Worm (Caenorhabditis elegans): ENCODE data around the gene hch-1.

The hch-1 gene

DNA sequence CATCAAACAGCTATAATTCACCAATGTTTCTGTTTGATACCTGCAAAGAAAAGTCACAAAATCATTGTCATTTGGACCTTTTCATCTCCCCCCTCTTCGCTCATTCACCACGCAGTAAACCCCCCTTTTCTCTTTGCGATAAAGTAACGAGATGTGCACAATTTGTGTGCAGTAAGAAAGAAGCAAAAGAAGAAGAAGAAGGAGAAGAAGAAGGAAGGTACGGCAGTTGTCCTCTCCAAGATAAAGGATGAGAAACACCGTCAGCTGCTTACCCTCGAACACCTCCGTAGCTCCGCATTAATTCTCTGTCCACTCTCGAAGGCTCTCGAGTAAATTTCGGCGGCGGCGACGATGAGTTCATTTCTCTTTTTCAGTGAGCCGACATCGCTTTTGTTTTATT, 46.3 kb downstream of the hch-1 start:
- no peak for TF ChIP-seq ztf-29 (GFP tag; IDR thresholded peaks at IDR 0.05)
- no peak for TF ChIP-seq ztf-23 (GFP tag; IDR thresholded peaks at IDR 0.05)
- no peak for TF ChIP-seq flt-1 (GFP tag; IDR thresholded peaks at IDR 0.05)
- TF ChIP-seq med-1 (GFP tag; optimal IDR thresholded peaks at IDR 0.05; ENCODE audit: insufficient read depth) = no peak
- no peak for TF ChIP-seq ref-1 (GFP tag; conservative IDR thresholded peaks at IDR 0.05)
- TF ChIP-seq cog-1 (tag; optimal IDR thresholded peaks at IDR 0.05) = no peak
- no peak for TF ChIP-seq T22C8.4 (GFP tag; IDR thresholded peaks at IDR 0.05)
- TF ChIP-seq tab-1 (GFP tag; IDR thresholded peaks at IDR 0.05) = no peak
- no peak for TF ChIP-seq klf-2 (GFP tag; conservative IDR thresholded peaks at IDR 0.05)

DNA sequence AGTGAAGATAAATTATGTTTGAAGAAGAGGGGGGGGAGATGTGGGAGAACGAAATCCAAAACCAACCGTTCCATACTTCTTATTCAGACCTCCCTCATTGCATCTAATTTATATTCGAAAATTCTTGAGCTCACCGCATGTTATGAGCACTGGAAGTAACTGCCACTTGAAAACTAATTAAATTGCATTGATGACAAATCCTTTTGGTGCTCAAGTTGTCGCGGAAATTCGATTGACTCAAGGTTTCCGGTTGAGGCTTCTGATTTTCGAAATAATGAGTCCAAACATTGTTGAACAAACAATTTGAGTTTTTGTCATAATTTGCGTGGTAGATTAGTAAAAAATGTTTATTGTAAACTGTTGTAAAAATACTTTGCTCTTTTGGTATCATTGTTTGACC, 47.7 kb downstream of the hch-1 start:
- no peak for TF ChIP-seq cog-1 (tag; optimal IDR thresholded peaks at IDR 0.05)

DNA sequence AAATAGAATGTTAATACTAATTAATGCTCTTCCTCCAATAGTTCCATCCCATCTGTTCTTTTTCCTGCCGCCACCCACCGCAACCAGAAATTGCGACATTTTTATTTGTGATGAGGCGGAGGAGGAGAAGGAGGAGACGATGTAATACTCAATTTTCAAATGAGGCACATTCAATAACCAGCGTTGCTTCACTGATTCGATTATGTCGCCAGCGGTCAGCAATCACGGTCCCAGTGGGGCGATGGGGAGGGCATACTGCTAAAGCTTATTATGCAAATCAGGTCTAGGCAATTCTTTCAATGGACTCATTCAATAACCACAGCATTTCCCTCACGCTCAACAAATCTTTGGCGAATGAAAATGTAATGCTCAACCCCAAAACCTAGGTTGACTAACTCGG, 50.6 kb downstream of the hch-1 start:
- TF ChIP-seq ztf-23 (GFP tag; IDR thresholded peaks at IDR 0.05) (no peak), flt-1 (GFP tag; IDR thresholded peaks at IDR 0.05) (no peak), T22C8.4 (GFP tag; IDR thresholded peaks at IDR 0.05) (no peak), tab-1 (GFP tag; IDR thresholded peaks at IDR 0.05) (no peak), med-1 (GFP tag; optimal IDR thresholded peaks at IDR 0.05; ENCODE audit: insufficient read depth) (no peak), cog-1 (tag; optimal IDR thresholded peaks at IDR 0.05) (no peak), klf-2 (GFP tag; conservative IDR thresholded peaks at IDR 0.05) (no peak), ref-1 (GFP tag; conservative IDR thresholded peaks at IDR 0.05) (no peak), ztf-29 (GFP tag; IDR thresholded peaks at IDR 0.05) (no peak)
